Fruit fly (Drosophila melanogaster) whole organism, embryonic: Measurements from ENCODE around the gene amrt.
A peak's percentile ranks its signal among the peaks of the same experiment; 100 is the strongest.

ENCODE experiments used
- Blimp-1 ChIP-seq: fragments of 200-800 bp; sonication (Bioruptor generic); optimal IDR thresholded peaks from 3 replicates; lab custom pipeline; 2018; ENCODE audit warnings: missing biosample characterization, missing genetic modification characterization, mild to moderate bottlenecking, moderate library complexity, missing genetic modification reagents
- Bteb2 ChIP-seq: fragments of 200-800 bp; sonication (Bioruptor generic); optimal IDR thresholded peaks from 2 replicates; lab custom pipeline; 2016; ENCODE audit warnings: missing biosample characterization, missing genetic modification characterization
- CG1024 ChIP-seq: fragments of 200-800 bp; sonication (Bioruptor generic); IDR thresholded peaks from 2 replicates; pipeline ENCODE4 v1.3.6; 2022; ENCODE audit warnings: missing biosample characterization, missing genetic modification characterization
- CG10565 ChIP-seq: fragments of 200-800 bp; sonication (Bioruptor generic); optimal IDR thresholded peaks from 3 replicates; lab custom pipeline; 2016; ENCODE audit warnings: missing biosample characterization, mild to moderate bottlenecking, missing genetic modification characterization
- CG10979 ChIP-seq: fragments of 200-800 bp; sonication (Bioruptor generic); optimal IDR thresholded peaks from 2 replicates; lab custom pipeline; 2018; ENCODE audit warnings: missing biosample characterization, mild to moderate bottlenecking, missing genetic modification characterization, moderate library complexity
- CG11560 ChIP-seq: fragments of 200-800 bp; sonication (Bioruptor generic); IDR thresholded peaks from 3 replicates; pipeline ENCODE4 v1.3.6; 2022; ENCODE audit warnings: missing biosample characterization, missing genetic modification characterization
- CG13296 ChIP-seq: fragments of 200-800 bp; sonication (Bioruptor generic); optimal IDR thresholded peaks from 3 replicates; lab custom pipeline; 2018; ENCODE audit warnings: missing biosample characterization, mild to moderate bottlenecking, missing genetic modification characterization
- CG13624 ChIP-seq: fragments of 200-800 bp; sonication (Bioruptor generic); optimal IDR thresholded peaks from 2 replicates; lab custom pipeline; 2016; ENCODE audit warnings: missing biosample characterization, missing genetic modification characterization
- CG14050 ChIP-seq: fragments of 200-800 bp; sonication (Bioruptor generic); IDR thresholded peaks from 3 replicates; pipeline ENCODE4 v1.3.6; 2022; ENCODE audit warnings: missing biosample characterization, missing genetic modification characterization
- CG14441 ChIP-seq: fragments of 200-800 bp; sonication (Bioruptor generic); IDR thresholded peaks from 2 replicates; pipeline ENCODE4 v1.3.6; 2022; ENCODE audit warnings: missing biosample characterization, missing genetic modification characterization
- CG15011 ChIP-seq: fragments of 200-800 bp; sonication (Bioruptor generic); optimal IDR thresholded peaks from 3 replicates; lab custom pipeline; 2018; ENCODE audit warnings: missing biosample characterization, mild to moderate bottlenecking, missing genetic modification characterization
- CG17612 ChIP-seq: fragments of 200-800 bp; sonication (Bioruptor generic); IDR thresholded peaks from 2 replicates; pipeline ENCODE4 v1.3.6; 2022; ENCODE audit warnings: missing biosample characterization, missing genetic modification characterization
- CG2116 ChIP-seq: fragments of 200-800 bp; sonication (Bioruptor generic); optimal IDR thresholded peaks from 3 replicates; lab custom pipeline; 2018; ENCODE audit warnings: missing biosample characterization, mild to moderate bottlenecking, missing genetic modification characterization
- CG2120 ChIP-seq: fragments of 200-800 bp; sonication (Bioruptor generic); optimal IDR thresholded peaks from 3 replicates; lab custom pipeline; 2016; ENCODE audit warnings: missing biosample characterization, missing genetic modification characterization
- CG2889 ChIP-seq: fragments of 200-800 bp; sonication (Bioruptor generic); IDR thresholded peaks from 3 replicates; pipeline ENCODE4 v1.3.6; 2022; ENCODE audit warnings: missing biosample characterization, missing genetic modification characterization
- CG32767 ChIP-seq: fragments of 200-800 bp; sonication (Bioruptor generic); IDR thresholded peaks from 2 replicates; pipeline ENCODE4 v1.3.6; 2022; ENCODE audit warnings: missing biosample characterization, missing genetic modification characterization
- CG33557 ChIP-seq: fragments of 200-800 bp; sonication (Bioruptor generic); optimal IDR thresholded peaks from 2 replicates; lab custom pipeline; 2019; ENCODE audit warnings: missing biosample characterization, mild to moderate bottlenecking, missing genetic modification characterization, moderate library complexity
- CG34376 ChIP-seq: fragments of 200-800 bp; sonication (Bioruptor generic); optimal IDR thresholded peaks from 2 replicates; lab custom pipeline; 2018; ENCODE audit warnings: missing biosample characterization, mild to moderate bottlenecking, missing genetic modification characterization
- CG4707 ChIP-seq: fragments of 200-800 bp; sonication (Bioruptor generic); optimal IDR thresholded peaks from 2 replicates; lab custom pipeline; 2018; ENCODE audit warnings: missing biosample characterization, mild to moderate bottlenecking, missing genetic modification characterization, moderate library complexity
- CG4730 ChIP-seq: fragments of 200-800 bp; sonication (Bioruptor generic); IDR thresholded peaks from 2 replicates; pipeline ENCODE4 v1.3.6; 2022; ENCODE audit warnings: missing biosample characterization, missing genetic modification characterization
- CG6854 ChIP-seq: fragments of 200-800 bp; sonication (Bioruptor generic); optimal IDR thresholded peaks from 3 replicates; lab custom pipeline; 2017; ENCODE audit warnings: missing biosample characterization, mild to moderate bottlenecking, missing genetic modification characterization
- CG9215 ChIP-seq: fragments of 200-800 bp; sonication (Bioruptor generic); IDR thresholded peaks from 2 replicates; pipeline ENCODE4 v1.3.6; 2022; ENCODE audit warnings: missing biosample characterization, missing genetic modification characterization
- CG9727 ChIP-seq: fragments of 200-800 bp; sonication (Bioruptor generic); optimal IDR thresholded peaks from 3 replicates; lab custom pipeline; 2017; ENCODE audit warnings: missing biosample characterization, mild to moderate bottlenecking, missing genetic modification characterization
- Dip2 ChIP-seq: fragments of 200-800 bp; sonication (Bioruptor generic); IDR thresholded peaks from 2 replicates; pipeline ENCODE4 v1.3.6; 2022; ENCODE audit warnings: missing biosample characterization, missing genetic modification characterization
- Doc3 ChIP-seq: fragments of 200-800 bp; sonication (Bioruptor generic); IDR thresholded peaks from 3 replicates; pipeline ENCODE4 v1.3.6; 2022; ENCODE audit warnings: missing biosample characterization, missing genetic modification characterization; ENCODE audit not compliant: partially characterized antibody
- E2f2 ChIP-seq: fragments of 200-800 bp; sonication (Bioruptor generic); IDR thresholded peaks from 2 replicates; pipeline ENCODE4 v1.3.6; 2022; ENCODE audit warnings: missing biosample characterization, missing genetic modification characterization
- Fer1 ChIP-seq: fragments of 200-800 bp; sonication (Bioruptor generic); optimal IDR thresholded peaks from 2 replicates; lab custom pipeline; 2017; ENCODE audit warnings: missing biosample characterization, mild to moderate bottlenecking, missing genetic modification characterization
- Gug ChIP-seq: fragments of 200-800 bp; sonication (Bioruptor generic); IDR thresholded peaks from 4 replicates; pipeline ENCODE4 v1.3.6; 2022; ENCODE audit warnings: missing biosample characterization, missing genetic modification characterization
- Hey ChIP-seq: fragments of 200-800 bp; sonication (Bioruptor generic); optimal IDR thresholded peaks from 3 replicates; lab custom pipeline; 2018; ENCODE audit warnings: missing biosample characterization, mild to moderate bottlenecking, missing genetic modification characterization
- Hr3 ChIP-seq: fragments of 200-800 bp; sonication (Bioruptor generic); optimal IDR thresholded peaks from 3 replicates; lab custom pipeline; 2016; ENCODE audit warnings: missing biosample characterization, missing genetic modification characterization
- Lhr ChIP-seq: fragments of 200-800 bp; sonication (Bioruptor generic); optimal IDR thresholded peaks from 3 replicates; lab custom pipeline; 2017; ENCODE audit warnings: mild to moderate bottlenecking, missing biosample characterization, missing genetic modification reagents, missing genetic modification characterization
- Optix ChIP-seq: fragments of 200-800 bp; sonication (Bioruptor generic); IDR thresholded peaks from 3 replicates; pipeline ENCODE4 v1.3.6; 2022; ENCODE audit warnings: missing biosample characterization, missing genetic modification characterization
- Pdp1 ChIP-seq, 2 experiments: fragments of 200-800 bp; sonication (Bioruptor generic); optimal IDR thresholded peaks; 3 replicates each; lab custom pipeline; 2016; ENCODE audit warnings: missing biosample characterization in 2 of 2, missing genetic modification characterization in 2 of 2, mild to moderate bottlenecking in 1 of 2, moderate library complexity in 1 of 2
- Side ChIP-seq: fragments of 200-800 bp; sonication (Bioruptor generic); optimal IDR thresholded peaks from 2 replicates; lab custom pipeline; 2016; ENCODE audit warnings: missing biosample characterization, missing genetic modification characterization
- Six4 ChIP-seq: fragments of 200-800 bp; sonication (Bioruptor generic); optimal IDR thresholded peaks from 2 replicates; lab custom pipeline; 2016; ENCODE audit warnings: missing biosample characterization, missing genetic modification characterization
- Xrp1 ChIP-seq: fragments of 200-800 bp; sonication (Bioruptor generic); IDR thresholded peaks from 2 replicates; pipeline ENCODE4 v1.3.6; 2022; ENCODE audit warnings: missing biosample characterization, missing genetic modification characterization
- ara ChIP-seq: fragments of 200-800 bp; sonication (Bioruptor generic); IDR thresholded peaks from 2 replicates; pipeline ENCODE4 v1.3.6; 2022; ENCODE audit warnings: missing biosample characterization, missing genetic modification characterization
- ash1 ChIP-seq: fragments of 200-800 bp; sonication (Bioruptor generic); optimal IDR thresholded peaks from 2 replicates; lab custom pipeline; 2018; ENCODE audit warnings: missing biosample characterization, mild to moderate bottlenecking, missing genetic modification characterization
- caup ChIP-seq: fragments of 200-800 bp; sonication (Bioruptor generic); optimal IDR thresholded peaks from 3 replicates; lab custom pipeline; 2017; ENCODE audit warnings: missing biosample characterization, mild to moderate bottlenecking, missing genetic modification characterization, moderate library complexity; ENCODE audit not compliant: severe bottlenecking
- en ChIP-seq: fragments of 200-800 bp; sonication (Bioruptor generic); optimal IDR thresholded peaks from 2 replicates; lab custom pipeline; 2016; ENCODE audit warnings: missing biosample characterization, missing genetic modification characterization
- insv ChIP-seq, 2 experiments: fragments of 200-800 bp; sonication (Bioruptor generic); optimal IDR thresholded peaks; 3 replicates each; lab custom pipeline; 2016 to 2018; ENCODE audit warnings: missing biosample characterization in 2 of 2, missing genetic modification characterization in 2 of 2
- ken ChIP-seq: fragments of 200-800 bp; sonication (Bioruptor generic); IDR thresholded peaks from 3 replicates; pipeline ENCODE4 v1.3.6; 2022; ENCODE audit warnings: missing biosample characterization, missing genetic modification characterization
- knrl ChIP-seq: fragments of 200-800 bp; sonication (Bioruptor generic); IDR thresholded peaks from 3 replicates; pipeline ENCODE4 v1.3.6; 2022; ENCODE audit warnings: missing biosample characterization, missing genetic modification characterization; ENCODE audit not compliant: partially characterized antibody
- nerfin-2 ChIP-seq: fragments of 200-800 bp; sonication (Bioruptor generic); IDR thresholded peaks from 2 replicates; pipeline ENCODE4 v1.3.6; 2022; ENCODE audit warnings: missing biosample characterization, missing genetic modification characterization; ENCODE audit not compliant: partially characterized antibody
- peb ChIP-seq: fragments of 200-800 bp; sonication (Bioruptor generic); IDR thresholded peaks from 2 replicates; pipeline ENCODE4 v1.3.6; 2022; ENCODE audit warnings: missing biosample characterization, missing genetic modification characterization
- pnt ChIP-seq: fragments of 200-800 bp; sonication (Bioruptor generic); optimal IDR thresholded peaks from 3 replicates; lab custom pipeline; 2016; ENCODE audit warnings: missing biosample characterization, missing genetic modification characterization
- rib ChIP-seq: fragments of 200-800 bp; sonication (Bioruptor generic); IDR thresholded peaks from 2 replicates; pipeline ENCODE4 v1.3.6; 2022; ENCODE audit warnings: missing biosample characterization, missing genetic modification characterization
- sens ChIP-seq: fragments of 200-800 bp; sonication (Bioruptor generic); peaks from one replicate; lab custom pipeline; 2016; ENCODE audit warnings: missing biosample characterization, missing genetic modification characterization
- sna ChIP-seq: fragments of 200-800 bp; sonication (Bioruptor generic); IDR thresholded peaks from 2 replicates; pipeline ENCODE4 v1.3.6; 2022; ENCODE audit warnings: missing biosample characterization, missing genetic modification characterization; ENCODE audit not compliant: partially characterized antibody
- stc ChIP-seq: fragments of 200-800 bp; sonication (Bioruptor generic); IDR thresholded peaks from 2 replicates; pipeline ENCODE4 v1.3.6; 2022; ENCODE audit warnings: missing biosample characterization, missing genetic modification characterization
- tgo ChIP-seq: fragments of 200-800 bp; sonication (Bioruptor generic); IDR thresholded peaks from 3 replicates; pipeline ENCODE4 v1.3.6; 2022; ENCODE audit warnings: missing biosample characterization, missing genetic modification characterization

Gene amrt

DNA sequence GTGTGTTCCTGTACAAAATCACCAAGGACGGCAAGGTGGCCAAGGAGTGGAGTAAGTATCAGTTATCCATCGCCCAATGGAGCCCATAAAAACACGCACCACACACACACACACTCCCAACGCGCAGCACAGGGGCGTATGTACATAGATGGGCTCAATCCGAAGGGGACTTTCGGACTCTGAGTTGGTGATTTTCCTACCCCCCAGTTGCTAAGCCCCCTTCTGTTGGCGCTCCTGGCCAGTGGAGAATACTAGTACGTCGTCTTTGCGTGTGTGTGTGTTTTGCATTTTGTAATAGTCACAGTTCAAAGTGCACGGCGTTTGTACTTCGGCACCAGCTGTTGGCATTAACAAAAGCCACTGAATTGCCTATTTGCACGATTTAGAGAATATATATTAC, 42.2 kb upstream of the amrt start (continued):
- TF ChIP-seq CG13296 (GFP tag; lab: Kevin White, UChicago) (peak; percentile 82), CG10979 (peak; percentile 51), Doc3 (no peak), Lhr (no peak), Dip2 (GFP tag; lab: Robert Waterston, UW) (no peak), Bteb2 (GFP tag; lab: Kevin White, UChicago) (peak; percentile 56), en (GFP tag; lab: Kevin White, UChicago) (no peak), ken (GFP tag; lab: Robert Waterston, UW) (peak; percentile 82), CG9215 (GFP tag; lab: Robert Waterston, UW) (peak; percentile 73), Six4 (GFP tag; lab: Kevin White, UChicago) (peak; percentile 63), CG1024 (GFP tag; lab: Robert Waterston, UW) (peak; percentile 74), CG9727 (peak; percentile 3), ash1 (GFP tag; lab: Kevin White, UChicago) (peak; percentile 78), tgo (GFP tag; lab: Robert Waterston, UW) (peak; percentile 79), CG33557 (peak; percentile 21), CG10565 (GFP tag; lab: Kevin White, UChicago) (no peak), CG15011 (GFP tag; lab: Kevin White, UChicago) (peak; percentile 45), pnt (GFP tag; lab: Kevin White, UChicago) (peak; percentile 76), CG4707 (GFP tag; lab: Kevin White, UChicago) (peak; percentile 52), CG2120 (GFP tag; lab: Kevin White, UChicago) (peak; percentile 89), Hr3 (GFP tag; lab: Kevin White, UChicago) (peak; percentile 64), peb (GFP tag; lab: Robert Waterston, UW) (peak; percentile 66; the same call in 1 of the 2 replicates), CG17612 (GFP tag; lab: Robert Waterston, UW) (peak; percentile 58; the same call in 1 of the 2 replicates), CG14441 (GFP tag; lab: Robert Waterston, UW) (peak; percentile 80), Fer1 (GFP tag; lab: Kevin White, UChicago) (peak; percentile 80), CG2116 (no peak), Xrp1 (GFP tag; lab: Robert Waterston, UW) (peak; percentile 86), Gug (GFP tag; lab: Robert Waterston, UW) (peak; percentile 95), Blimp-1 (GFP tag; lab: Kevin White, UChicago) (peak; percentile 64), Side (GFP tag; lab: Kevin White, UChicago) (peak; percentile 80), insv (GFP tag; optimal IDR thresholded peaks at IDR 0.05; lab: Kevin White, UChicago) (no peak), CG2889 (GFP tag; lab: Robert Waterston, UW) (peak; percentile 71; the same call in 1 of the 3 replicates), rib (peak; percentile 34; the same call in 1 of the 2 replicates), CG14050 (GFP tag; lab: Robert Waterston, UW) (peak; percentile 70; the same call in 2 of the 3 replicates), ara (GFP tag; lab: Robert Waterston, UW) (peak; percentile 72), CG32767 (peak; percentile 41; the same call in 1 of the 2 replicates), CG13624 (GFP tag; lab: Kevin White, UChicago) (peak; percentile 64), nerfin-2 (GFP tag; lab: Robert Waterston, UW) (no peak), sna (no peak), caup (GFP tag; lab: Kevin White, UChicago) (peak; percentile 80), Hey (tag; lab: Kevin White, UChicago) (peak; percentile 60), CG11560 (peak; percentile 42; the same call in 1 of the 3 replicates), E2f2 (peak; percentile 9), Pdp1 (GFP tag; optimal IDR thresholded peaks at IDR 0.05; lab: Kevin White, UChicago) (peak; percentile 50 to 83), knrl (GFP tag; lab: Robert Waterston, UW) (no peak), CG6854 (GFP tag; lab: Kevin White, UChicago) (no peak), CG4730 (GFP tag; lab: Robert Waterston, UW) (peak; percentile 80), sens (GFP tag; lab: Kevin White, UChicago) (peak; percentile 88), stc (GFP tag; lab: Robert Waterston, UW) (peak; percentile 75), Optix (GFP tag; lab: Robert Waterston, UW) (peak; percentile 71), CG34376 (GFP tag; lab: Kevin White, UChicago) (peak; percentile 58)
